Worm (Caenorhabditis elegans) whole organism, young adult: ENCODE measurements around the gene pps-1.

Source experiments
- D2030.7 ChIP-seq: fragments of 200-800 bp; sonication (Bioruptor generic); IDR thresholded peaks from 2 replicates; pipeline ENCODE4 v1.3.6; 2022; ENCODE audit warnings: missing genetic modification reagents, missing genetic modification characterization, missing compliant biosample characterization
- F33H1.4 ChIP-seq: fragments of 200-800 bp; sonication (Bioruptor generic); IDR thresholded peaks from 2 replicates; pipeline ENCODE4 v1.3.6; 2022; ENCODE audit warnings: missing genetic modification reagents, missing genetic modification characterization, missing compliant biosample characterization
- F37B4.10 ChIP-seq: fragments of 200-800 bp; sonication (Bioruptor generic); IDR thresholded peaks from 2 replicates; pipeline ENCODE4 v1.3.6; 2022; ENCODE audit warnings: missing genetic modification characterization, missing compliant biosample characterization
- F49E8.2 ChIP-seq: sonication (generic microtip); optimal IDR thresholded peaks from 3 replicates; lab custom pipeline; 2017; ENCODE audit warnings: missing genetic modification characterization, mild to moderate bottlenecking, missing compliant biosample characterization, antibody characterized with exemption, moderate library complexity; ENCODE audit not compliant: insufficient read depth
- F55B11.4 ChIP-seq: sonication (generic microtip); optimal IDR thresholded peaks from 2 replicates; lab custom pipeline; 2016; ENCODE audit warnings: missing compliant biosample characterization, missing genetic modification characterization, borderline replicate concordance; ENCODE audit not compliant: insufficient read depth
- Y67H2A.10 ChIP-seq: fragments of 200-800 bp; sonication (Bioruptor generic); conservative IDR thresholded peaks from 2 replicates; pipeline ENCODE4 v1.3.6; 2022; ENCODE audit warnings: missing genetic modification reagents, missing genetic modification characterization, missing compliant biosample characterization
- Y79H2A.3 ChIP-seq: fragments of 200-800 bp; sonication (Bioruptor generic); conservative IDR thresholded peaks from 2 replicates; pipeline ENCODE4 v1.3.6; 2022; ENCODE audit warnings: missing genetic modification reagents, missing genetic modification characterization, missing compliant biosample characterization
- Y95B8A.8 ChIP-seq: fragments of 200-800 bp; sonication (Bioruptor generic); IDR thresholded peaks from 2 replicates; pipeline ENCODE4 v1.3.6; 2022; ENCODE audit warnings: missing genetic modification reagents, missing genetic modification characterization, missing compliant biosample characterization
- akir-1 ChIP-seq: fragments of 200-800 bp; sonication (Bioruptor generic); optimal IDR thresholded peaks from 2 replicates; lab custom pipeline; 2018; ENCODE audit warnings: mild to moderate bottlenecking, missing genetic modification characterization, moderate library complexity, missing compliant biosample characterization
- aptf-2 ChIP-seq: fragments of 200-800 bp; sonication (Bioruptor generic); conservative IDR thresholded peaks from 2 replicates; pipeline ENCODE4 v1.3.6; 2022; ENCODE audit warnings: missing genetic modification reagents, missing genetic modification characterization, missing compliant biosample characterization
- aptf-3 ChIP-seq: fragments of 200-800 bp; sonication (Bioruptor generic); IDR thresholded peaks from 2 replicates; pipeline ENCODE4 v1.3.6; 2022; ENCODE audit warnings: missing genetic modification characterization, missing compliant biosample characterization
- athp-1 ChIP-seq: sonication (generic microtip); optimal IDR thresholded peaks from 2 replicates; lab custom pipeline; 2017; ENCODE audit warnings: mild to moderate bottlenecking, missing genetic modification characterization, missing compliant biosample characterization
- attf-3 ChIP-seq: fragments of 200-800 bp; sonication (Bioruptor generic); conservative IDR thresholded peaks from 2 replicates; pipeline ENCODE4 v1.3.6; 2022; ENCODE audit warnings: missing genetic modification reagents, missing genetic modification characterization, missing compliant biosample characterization
- attf-5 ChIP-seq: fragments of 200-800 bp; sonication (Bioruptor generic); optimal IDR thresholded peaks from 2 replicates; lab custom pipeline; 2018; ENCODE audit warnings: mild to moderate bottlenecking, missing genetic modification characterization, missing compliant biosample characterization
- bed-1 ChIP-seq: fragments of 200-800 bp; sonication (Bioruptor generic); IDR thresholded peaks from 2 replicates; pipeline ENCODE4 v1.3.6; 2022; ENCODE audit warnings: missing genetic modification reagents, missing genetic modification characterization, missing compliant biosample characterization
- bed-2 ChIP-seq: fragments of 200-800 bp; sonication (Bioruptor generic); IDR thresholded peaks from 2 replicates; pipeline ENCODE4 v1.3.6; 2022; ENCODE audit warnings: missing genetic modification reagents, missing genetic modification characterization, missing compliant biosample characterization
- ceh-27 ChIP-seq: fragments of 200-800 bp; sonication (Bioruptor generic); optimal IDR thresholded peaks from 2 replicates; lab custom pipeline; 2018; ENCODE audit warnings: mild to moderate bottlenecking, missing genetic modification characterization, moderate library complexity, missing compliant biosample characterization
- ceh-91 ChIP-seq: fragments of 200-800 bp; sonication (Bioruptor generic); IDR thresholded peaks from 2 replicates; pipeline ENCODE4 v1.3.6; 2022; ENCODE audit warnings: missing genetic modification reagents, missing genetic modification characterization, missing compliant biosample characterization
- die-1 ChIP-seq: sonication (generic microtip); optimal IDR thresholded peaks from 2 replicates; lab custom pipeline; 2016; ENCODE audit warnings: missing genotype, mild to moderate bottlenecking, missing genetic modification characterization, missing compliant biosample characterization
- dox-1 ChIP-seq: fragments of 200-800 bp; sonication (Bioruptor generic); IDR thresholded peaks from 2 replicates; pipeline ENCODE4 v1.3.6; 2022; ENCODE audit warnings: missing genetic modification reagents, missing genetic modification characterization, missing compliant biosample characterization
- dpl-1 ChIP-seq: fragments of 150-350 bp; optimal IDR thresholded peaks from 2 replicates; lab custom pipeline; 2014; ENCODE audit warnings: missing biosample characterization, missing genetic modification reagents, missing genetic modification characterization
- egrh-3 ChIP-seq: fragments of 200-800 bp; sonication (Bioruptor generic); IDR thresholded peaks from 2 replicates; pipeline ENCODE4 v1.3.6; 2022; ENCODE audit warnings: missing genetic modification reagents, missing genetic modification characterization, missing compliant biosample characterization
- ekl-4 ChIP-seq: fragments of 200-800 bp; sonication (Bioruptor generic); IDR thresholded peaks from 2 replicates; pipeline ENCODE4 v1.3.6; 2022; ENCODE audit warnings: missing genetic modification reagents, missing genetic modification characterization, missing compliant biosample characterization
- gei-17 ChIP-seq: fragments of 200-800 bp; sonication (Bioruptor generic); optimal IDR thresholded peaks from 2 replicates; lab custom pipeline; 2018; ENCODE audit warnings: mild to moderate bottlenecking, missing genetic modification characterization, missing compliant biosample characterization
- hlh-26 ChIP-seq: fragments of 200-800 bp; sonication (Bioruptor generic); conservative IDR thresholded peaks from 2 replicates; pipeline ENCODE4 v1.3.6; 2022; ENCODE audit warnings: missing genetic modification reagents, missing genetic modification characterization, missing compliant biosample characterization
- hmg-20 ChIP-seq: fragments of 200-800 bp; sonication (Bioruptor generic); IDR thresholded peaks from 2 replicates; pipeline ENCODE4 v1.3.6; 2022; ENCODE audit warnings: missing genetic modification reagents, missing genetic modification characterization, missing compliant biosample characterization
- hrde-1 ChIP-seq: sonication (generic microtip); optimal IDR thresholded peaks from 2 replicates; lab custom pipeline; 2016; ENCODE audit warnings: missing genetic modification characterization, mild to moderate bottlenecking, missing compliant biosample characterization, moderate library complexity, missing genotype, missing genetic modification reagents, borderline replicate concordance
- hsf-1 ChIP-seq: fragments of 200-800 bp; sonication (Bioruptor generic); IDR thresholded peaks from 2 replicates; pipeline ENCODE4 v1.3.6; 2022; ENCODE audit warnings: missing genetic modification reagents, missing genetic modification characterization, missing compliant biosample characterization
- lag-1 ChIP-seq: fragments of 200-800 bp; sonication (Bioruptor generic); IDR thresholded peaks from 2 replicates; pipeline ENCODE4 v1.3.6; 2022; ENCODE audit warnings: missing genetic modification reagents, missing genetic modification characterization, missing compliant biosample characterization
- lin-26 ChIP-seq: fragments of 200-800 bp; sonication (Bioruptor generic); IDR thresholded peaks from 2 replicates; pipeline ENCODE4 v1.3.6; 2022; ENCODE audit warnings: missing genetic modification reagents, missing genetic modification characterization, missing compliant biosample characterization
- madf-6 ChIP-seq: fragments of 200-800 bp; sonication (Bioruptor generic); IDR thresholded peaks from 2 replicates; pipeline ENCODE4 v1.3.6; 2022; ENCODE audit warnings: missing genetic modification reagents, missing genetic modification characterization, missing compliant biosample characterization
- madf-8 ChIP-seq: fragments of 200-800 bp; sonication (Bioruptor generic); conservative IDR thresholded peaks from 2 replicates; pipeline ENCODE4 v1.3.6; 2022; ENCODE audit warnings: missing genetic modification reagents, missing genetic modification characterization, missing compliant biosample characterization
- mcd-1 ChIP-seq: fragments of 200-800 bp; sonication (Bioruptor generic); IDR thresholded peaks from 2 replicates; pipeline ENCODE4 v1.3.6; 2022; ENCODE audit warnings: missing genetic modification reagents, missing genetic modification characterization, missing compliant biosample characterization
- mel-28 ChIP-seq: sonication (generic microtip); optimal IDR thresholded peaks from 2 replicates; lab custom pipeline; 2016; ENCODE audit warnings: borderline replicate concordance, mild to moderate bottlenecking, missing genetic modification characterization, missing compliant biosample characterization
- mes-4 ChIP-seq: sonication (generic microtip); optimal IDR thresholded peaks from 2 replicates; lab custom pipeline; 2016; ENCODE audit warnings: missing genotype, missing genetic modification characterization, missing compliant biosample characterization
- nhr-179 ChIP-seq: sonication (generic microtip); optimal IDR thresholded peaks from 2 replicates; lab custom pipeline; 2016; ENCODE audit warnings: mild to moderate bottlenecking, missing genetic modification characterization, missing compliant biosample characterization
- nhr-90 ChIP-seq: sonication (generic microtip); optimal IDR thresholded peaks from 2 replicates; lab custom pipeline; 2016; ENCODE audit warnings: missing genotype, mild to moderate bottlenecking, missing genetic modification characterization, missing compliant biosample characterization
- rcor-1 ChIP-seq: fragments of 200-800 bp; sonication (Bioruptor generic); IDR thresholded peaks from 2 replicates; pipeline ENCODE4 v1.3.6; 2022; ENCODE audit warnings: missing genetic modification reagents, missing genetic modification characterization, missing compliant biosample characterization
- tbp1 ChIP-seq: fragments of 200-800 bp; sonication (Bioruptor generic); optimal IDR thresholded peaks from 2 replicates; lab custom pipeline; 2018; ENCODE audit warnings: mild to moderate bottlenecking, missing genetic modification characterization, missing compliant biosample characterization
- unc-62 ChIP-seq: fragments of 150-350 bp; optimal IDR thresholded peaks from 2 replicates; lab custom pipeline; 2014; ENCODE audit warnings: missing biosample characterization, missing genetic modification reagents, missing genetic modification characterization
- xnd-1 ChIP-seq: sonication (generic microtip); optimal IDR thresholded peaks from 2 replicates; lab custom pipeline; 2016; ENCODE audit warnings: missing genotype, missing genetic modification reagents, missing genetic modification characterization, missing compliant biosample characterization
- zim-3 ChIP-seq: sonication (generic microtip); optimal IDR thresholded peaks from 2 replicates; lab custom pipeline; 2017; ENCODE audit warnings: mild to moderate bottlenecking, missing genetic modification characterization, moderate library complexity, missing compliant biosample characterization
- ztf-28 ChIP-seq: fragments of 200-800 bp; sonication (Bioruptor generic); IDR thresholded peaks from 2 replicates; pipeline ENCODE4 v1.3.6; 2022; ENCODE audit warnings: missing genetic modification reagents, missing genetic modification characterization, missing compliant biosample characterization
- ztf-3 ChIP-seq: fragments of 200-800 bp; sonication (Bioruptor generic); optimal IDR thresholded peaks from 2 replicates; lab custom pipeline; 2018; ENCODE audit warnings: mild to moderate bottlenecking, missing genetic modification characterization, missing compliant biosample characterization

The pps-1 gene

ce11 chrIV:10126544-10126943 lies 35.3 kb upstream of the pps-1 start, which contains the start of gene ctf-18:
TSS of gene ctf-18 (minus strand) at chrIV:10126644.
- no peak for TF ChIP-seq madf-8 (GFP tag; lab: Robert Waterston, UW)
- TF ChIP-seq mcd-1 (GFP tag; lab: Robert Waterston, UW): no peak
- no peak for TF ChIP-seq lag-1 (GFP tag; lab: Robert Waterston, UW)
- peak; percentile 31 for TF ChIP-seq hrde-1 (tag; lab: Kevin White, UChicago)
- no peak for TF ChIP-seq gei-17 (GFP tag; lab: Kevin White, UChicago)
- TF ChIP-seq nhr-179: no peak
- no peak for TF ChIP-seq lin-26 (GFP tag; lab: Robert Waterston, UW)
- TF ChIP-seq madf-6 (GFP tag; lab: Robert Waterston, UW): 0 out of 2 replicates have a peak, but pooled peaks have one; percentile 16
- no peak for TF ChIP-seq bed-2 (GFP tag; lab: Robert Waterston, UW)
- no peak for TF ChIP-seq unc-62 (GFP tag; lab: Kevin White, UChicago)

DNA sequence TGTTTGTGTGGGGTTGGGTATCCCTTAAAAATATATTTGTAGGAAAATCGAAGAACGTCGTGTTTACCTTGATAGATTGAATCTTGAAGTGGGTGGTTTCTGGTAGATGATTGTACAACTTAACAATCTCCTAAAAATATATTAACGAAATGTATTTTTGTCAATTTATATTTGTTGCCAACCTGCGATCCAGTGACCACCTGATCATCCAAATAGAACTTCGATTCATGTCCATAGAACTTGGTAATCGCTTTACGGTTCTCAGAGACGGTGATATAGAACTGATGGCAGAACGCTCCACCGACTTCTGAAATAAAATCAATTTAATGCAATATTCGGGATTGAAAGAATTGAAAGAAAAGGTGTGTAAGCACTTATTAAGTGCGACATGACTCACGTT lies 33.4 kb upstream of the pps-1 start:
- TF ChIP-seq ceh-27 (GFP tag; lab: Kevin White, UChicago) (no peak), lin-26 (GFP tag; lab: Robert Waterston, UW) (0 out of 2 replicates have a peak, but pooled peaks have one; percentile 53), bed-1 (GFP tag; lab: Robert Waterston, UW) (no peak)
- TF ChIP-seq, all 124 proteins: peak for 1

ce11 chrIV:10128906-10129386 lies 32.9 kb upstream of the pps-1 start, which contains the start of the genes gtbp-1 and K08F4.3:
TSS of gene gtbp-1 (minus strand) at chrIV:10128956.
TSS of gene K08F4.3 (plus strand) at chrIV:10129257.
- TF ChIP-seq rcor-1 (GFP tag; lab: Robert Waterston, UW): peak; percentile 41; the same call in 1 of the 2 replicates
- TF ChIP-seq aptf-2 (GFP tag; lab: Robert Waterston, UW): no peak
- no peak for TF ChIP-seq tbp1 (GFP tag; lab: Kevin White, UChicago)
- TF ChIP-seq bed-1 (GFP tag; lab: Robert Waterston, UW): no peak
- peak; percentile 8 for TF ChIP-seq xnd-1 (tag; lab: Kevin White, UChicago)
- no peak for TF ChIP-seq hsf-1 (GFP tag; lab: Robert Waterston, UW)
- TF ChIP-seq hlh-26 (GFP tag; lab: Robert Waterston, UW): no peak
- no peak for TF ChIP-seq zim-3
- TF ChIP-seq die-1: no peak
- no peak for TF ChIP-seq F55B11.4
- peak; percentile 76 for TF ChIP-seq attf-5 (GFP tag; lab: Kevin White, UChicago)
- TF ChIP-seq ceh-91: peak; percentile 72
- no peak for TF ChIP-seq mes-4 (tag; lab: Kevin White, UChicago)
- no peak for TF ChIP-seq F37B4.10 (GFP tag; lab: Robert Waterston, UW)
- no peak for TF ChIP-seq F49E8.2 (tag; lab: Kevin White, UChicago)
- no peak for TF ChIP-seq aptf-3 (GFP tag; lab: Robert Waterston, UW)
- TF ChIP-seq mel-28 (tag; lab: Kevin White, UChicago): no peak
- no peak for TF ChIP-seq Y79H2A.3 (GFP tag; lab: Robert Waterston, UW)
- TF ChIP-seq dox-1 (GFP tag; lab: Robert Waterston, UW): no peak; the same call in 1 of the 2 replicates
- 0 out of 2 replicates have a peak, but pooled peaks have one; percentile 13 for TF ChIP-seq Y95B8A.8 (GFP tag; lab: Robert Waterston, UW)
- TF ChIP-seq hrde-1 (tag; lab: Kevin White, UChicago): no peak
- TF ChIP-seq ztf-3: no peak
- no peak for TF ChIP-seq Y67H2A.10
- peak; percentile 65 for TF ChIP-seq D2030.7 (GFP tag; lab: Robert Waterston, UW)
- no peak for TF ChIP-seq lin-26 (GFP tag; lab: Robert Waterston, UW)
- no peak for TF ChIP-seq egrh-3 (GFP tag; lab: Robert Waterston, UW)
- peak; percentile 47 for TF ChIP-seq attf-3
- TF ChIP-seq ekl-4: peak; percentile 46; the same call in 1 of the 2 replicates
- no peak for TF ChIP-seq akir-1 (GFP tag; lab: Kevin White, UChicago)
- no peak for TF ChIP-seq ztf-28
- peak; percentile 56 for TF ChIP-seq madf-8 (GFP tag; lab: Robert Waterston, UW)
- TF ChIP-seq nhr-90: no peak
- no peak for TF ChIP-seq hmg-20 (GFP tag; lab: Robert Waterston, UW)
- peak; percentile 69 for TF ChIP-seq dpl-1 (GFP tag; lab: Kevin White, UChicago)
- no peak for TF ChIP-seq athp-1 (tag; lab: Kevin White, UChicago)
- peak; percentile 91 for TF ChIP-seq F33H1.4 (GFP tag; lab: Robert Waterston, UW)
